Worm (Caenorhabditis elegans): Measurements from ENCODE around the gene fbxa-164.

ce11 chrII:1595137-1595536, 18.7 kb downstream of the fbxa-164 start, which contains the start of gene clec-20:
- TF ChIP-seq him-1 (tag; optimal IDR thresholded peaks at IDR 0.05) (no peak), W03F9.2 (tag; optimal IDR thresholded peaks at IDR 0.05) (no peak), dao-5 (tag; optimal IDR thresholded peaks at IDR 0.05) (no peak)

Measured in whole organism, L4/young adult.